Fruit fly (Drosophila melanogaster) whole organism, embryonic: ENCODE results near the gene CG31099.

ENCODE experiments used
- Aef1 ChIP-seq: fragments of 200-800 bp; sonication (Bioruptor generic); IDR thresholded peaks from 3 replicates; pipeline ENCODE4 v1.3.6; 2022; ENCODE audit warnings: missing biosample characterization, missing genetic modification characterization
- C15 ChIP-seq: fragments of 200-800 bp; sonication (Bioruptor generic); IDR thresholded peaks from 3 replicates; pipeline ENCODE4 v1.3.6; 2022; ENCODE audit warnings: missing biosample characterization, missing genetic modification characterization
- CG10147 ChIP-seq: fragments of 200-800 bp; sonication (Bioruptor generic); optimal IDR thresholded peaks from 2 replicates; lab custom pipeline; 2019; ENCODE audit warnings: missing biosample characterization, mild to moderate bottlenecking, missing genetic modification characterization, moderate library complexity
- CG1024 ChIP-seq: fragments of 200-800 bp; sonication (Bioruptor generic); IDR thresholded peaks from 2 replicates; pipeline ENCODE4 v1.3.6; 2022; ENCODE audit warnings: missing biosample characterization, missing genetic modification characterization
- CG10274 ChIP-seq: fragments of 200-800 bp; sonication (Bioruptor generic); optimal IDR thresholded peaks from 3 replicates; lab custom pipeline; 2017; ENCODE audit warnings: missing biosample characterization, mild to moderate bottlenecking, missing genetic modification characterization
- CG10979 ChIP-seq: fragments of 200-800 bp; sonication (Bioruptor generic); optimal IDR thresholded peaks from 2 replicates; lab custom pipeline; 2018; ENCODE audit warnings: missing biosample characterization, mild to moderate bottlenecking, missing genetic modification characterization, moderate library complexity
- CG11695 ChIP-seq: fragments of 200-800 bp; sonication (Bioruptor generic); IDR thresholded peaks from 3 replicates; pipeline ENCODE4 v1.3.6; 2022; ENCODE audit warnings: missing biosample characterization, missing genetic modification characterization
- CG12299 ChIP-seq: fragments of 200-800 bp; sonication (Bioruptor generic); optimal IDR thresholded peaks from 2 replicates; lab custom pipeline; 2018; ENCODE audit warnings: missing biosample characterization, mild to moderate bottlenecking, missing genetic modification characterization
- CG1233 ChIP-seq: fragments of 200-800 bp; sonication (Bioruptor generic); optimal IDR thresholded peaks from 4 replicates; lab custom pipeline; 2018; ENCODE audit warnings: missing biosample characterization, mild to moderate bottlenecking, missing genetic modification characterization
- CG12769 ChIP-seq: fragments of 200-800 bp; sonication (Bioruptor generic); optimal IDR thresholded peaks from 2 replicates; lab custom pipeline; 2019; ENCODE audit warnings: missing biosample characterization, mild to moderate bottlenecking, missing genetic modification characterization, moderate library complexity
- CG12942 ChIP-seq: fragments of 200-800 bp; sonication (Bioruptor generic); optimal IDR thresholded peaks from 3 replicates; lab custom pipeline; 2016; ENCODE audit warnings: missing biosample characterization, missing genetic modification characterization
- CG14965 ChIP-seq: fragments of 200-800 bp; sonication (Bioruptor generic); optimal IDR thresholded peaks from 2 replicates; lab custom pipeline; 2016; ENCODE audit warnings: missing biosample characterization, missing genetic modification characterization, borderline replicate concordance
- CG1602 ChIP-seq: fragments of 200-800 bp; sonication (Bioruptor generic); optimal IDR thresholded peaks from 3 replicates; lab custom pipeline; 2016; ENCODE audit warnings: missing biosample characterization, missing genetic modification characterization
- CG16813 ChIP-seq: fragments of 200-800 bp; sonication (Bioruptor generic); IDR thresholded peaks from 3 replicates; pipeline ENCODE4 v1.3.6; 2022; ENCODE audit warnings: missing biosample characterization, missing genetic modification characterization; ENCODE audit not compliant: partially characterized antibody
- CG17186 ChIP-seq: fragments of 200-800 bp; sonication (Bioruptor generic); optimal IDR thresholded peaks from 3 replicates; lab custom pipeline; 2017; ENCODE audit warnings: missing biosample characterization, missing genetic modification reagents, missing genetic modification characterization
- CG17361 ChIP-seq: fragments of 200-800 bp; sonication (Bioruptor generic); IDR thresholded peaks from 3 replicates; pipeline ENCODE4 v1.3.6; 2022; ENCODE audit warnings: missing biosample characterization, missing genetic modification characterization
- CG18599 ChIP-seq: fragments of 200-800 bp; sonication (Bioruptor generic); optimal IDR thresholded peaks from 3 replicates; lab custom pipeline; 2017; ENCODE audit warnings: missing biosample characterization, missing genetic modification characterization, mild to moderate bottlenecking, moderate library complexity, missing genetic modification reagents
- CG4730 ChIP-seq: fragments of 200-800 bp; sonication (Bioruptor generic); IDR thresholded peaks from 2 replicates; pipeline ENCODE4 v1.3.6; 2022; ENCODE audit warnings: missing biosample characterization, missing genetic modification characterization
- CG6765 ChIP-seq: fragments of 200-800 bp; sonication (Bioruptor generic); optimal IDR thresholded peaks from 3 replicates; lab custom pipeline; 2017; ENCODE audit warnings: missing biosample characterization, mild to moderate bottlenecking, missing genetic modification characterization
- CG7271 ChIP-seq: fragments of 200-800 bp; sonication (Bioruptor generic); optimal IDR thresholded peaks from 2 replicates; lab custom pipeline; 2018; ENCODE audit warnings: missing biosample characterization, mild to moderate bottlenecking, missing genetic modification characterization, moderate library complexity
- CG9437 ChIP-seq: fragments of 200-800 bp; sonication (Bioruptor generic); optimal IDR thresholded peaks from 2 replicates; lab custom pipeline; 2018; ENCODE audit warnings: missing biosample characterization, mild to moderate bottlenecking, missing genetic modification characterization
- CTCF ChIP-seq: fragments of 200-800 bp; sonication (Bioruptor generic); optimal IDR thresholded peaks from 2 replicates; lab custom pipeline; 2017; ENCODE audit warnings: missing biosample characterization, mild to moderate bottlenecking, missing genetic modification characterization, moderate library complexity
- CrebB ChIP-seq: fragments of 200-800 bp; sonication (Bioruptor generic); optimal IDR thresholded peaks from 3 replicates; lab custom pipeline; 2018; ENCODE audit warnings: missing biosample characterization, mild to moderate bottlenecking, missing genetic modification characterization
- Doc2 ChIP-seq: fragments of 200-800 bp; sonication (Bioruptor generic); IDR thresholded peaks from 2 replicates; pipeline ENCODE4 v1.3.6; 2022; ENCODE audit warnings: missing biosample characterization, missing genetic modification characterization
- Fer3 ChIP-seq: fragments of 200-800 bp; sonication (Bioruptor generic); optimal IDR thresholded peaks from 2 replicates; lab custom pipeline; 2018; ENCODE audit warnings: missing biosample characterization, mild to moderate bottlenecking, missing genetic modification characterization, moderate library complexity
- Hmr ChIP-seq: fragments of 200-800 bp; sonication (Bioruptor generic); optimal IDR thresholded peaks from 3 replicates; lab custom pipeline; 2017; ENCODE audit warnings: mild to moderate bottlenecking, missing biosample characterization, missing genetic modification reagents, missing genetic modification characterization
- Hmx ChIP-seq: fragments of 200-800 bp; sonication (Bioruptor generic); optimal IDR thresholded peaks from 2 replicates; lab custom pipeline; 2016; ENCODE audit warnings: missing biosample characterization, missing genetic modification characterization
- Med ChIP-seq: fragments of 200-800 bp; sonication (Bioruptor generic); peaks from one replicate; lab custom pipeline; 2016; ENCODE audit warnings: missing biosample characterization, missing genetic modification characterization, mild to moderate bottlenecking, inconsistent platforms, moderate library complexity
- NFAT ChIP-seq: fragments of 200-800 bp; sonication (Bioruptor generic); IDR thresholded peaks from 2 replicates; pipeline ENCODE4 v1.3.6; 2022; ENCODE audit warnings: missing biosample characterization, missing genetic modification characterization
- Poxn ChIP-seq: fragments of 200-800 bp; sonication (Bioruptor generic); IDR thresholded peaks from 2 replicates; pipeline ENCODE4 v1.3.6; 2022; ENCODE audit warnings: missing biosample characterization, missing genetic modification characterization
- Sox100B ChIP-seq: fragments of 200-800 bp; sonication (Bioruptor generic); optimal IDR thresholded peaks from 3 replicates; lab custom pipeline; 2018; ENCODE audit warnings: missing biosample characterization, mild to moderate bottlenecking, missing genetic modification characterization
- YL-1 ChIP-seq: fragments of 200-800 bp; sonication (Bioruptor generic); optimal IDR thresholded peaks from 3 replicates; lab custom pipeline; 2017; ENCODE audit warnings: missing biosample characterization, mild to moderate bottlenecking, missing genetic modification characterization
- bigmax ChIP-seq: fragments of 200-800 bp; sonication (Bioruptor generic); optimal IDR thresholded peaks from 2 replicates; lab custom pipeline; 2018; ENCODE audit warnings: missing biosample characterization, mild to moderate bottlenecking, missing genetic modification characterization
- br ChIP-seq: fragments of >200 bp; optimal IDR thresholded peaks from 2 replicates; lab custom pipeline; 2017
- chif ChIP-seq, 2 experiments: fragments of 200-800 bp; sonication (Bioruptor generic); optimal IDR thresholded peaks; 3 replicates each; lab custom pipeline; 2016; ENCODE audit warnings: missing biosample characterization in 2 of 2, missing genetic modification characterization in 2 of 2
- croc ChIP-seq: fragments of 200-800 bp; sonication (Bioruptor generic); conservative IDR thresholded peaks from 3 replicates; pipeline ENCODE4 v1.3.6; 2022; ENCODE audit warnings: missing biosample characterization, missing genetic modification characterization
- dimm ChIP-seq: fragments of 200-800 bp; sonication (Bioruptor generic); IDR thresholded peaks from 2 replicates; pipeline ENCODE4 v1.3.6; 2022; ENCODE audit warnings: missing biosample characterization, missing genetic modification characterization
- ftz-f1 ChIP-seq: fragments of 200-800 bp; sonication (Bioruptor generic); optimal IDR thresholded peaks from 2 replicates; lab custom pipeline; 2016; ENCODE audit warnings: missing biosample characterization, missing genetic modification characterization
- gsb-n ChIP-seq: fragments of 200-800 bp; sonication (Bioruptor generic); optimal IDR thresholded peaks from 3 replicates; lab custom pipeline; 2018; ENCODE audit warnings: missing biosample characterization, mild to moderate bottlenecking, missing genetic modification characterization
- inv ChIP-seq: fragments of 200-800 bp; sonication (Bioruptor generic); IDR thresholded peaks from 2 replicates; pipeline ENCODE4 v1.3.6; 2022; ENCODE audit warnings: missing biosample characterization, missing genetic modification characterization; ENCODE audit not compliant: partially characterized antibody
- jigr1 ChIP-seq: fragments of 200-800 bp; sonication (Bioruptor generic); IDR thresholded peaks from 3 replicates; pipeline ENCODE4 v1.3.6; 2022; ENCODE audit warnings: missing biosample characterization, missing genetic modification characterization
- lov ChIP-seq, 2 experiments: fragments of 200-800 bp in 1 of 2; fragments of >200 bp in 1 of 2; sonication (Bioruptor generic) in 1 of 2; IDR thresholded peaks in 1 of 2; optimal IDR thresholded peaks in 1 of 2; 2 replicates in 1 of 2; 3 replicates in 1 of 2; pipeline versions ENCODE4 v1.3.6 to Lab custom; 2017 to 2022; ENCODE audit warnings: missing biosample characterization in 1 of 2, missing genetic modification characterization in 1 of 2
- nau ChIP-seq: fragments of 200-800 bp; sonication (Bioruptor generic); optimal IDR thresholded peaks from 3 replicates; lab custom pipeline; 2017; ENCODE audit warnings: missing biosample characterization, mild to moderate bottlenecking, missing genetic modification characterization, missing genetic modification reagents
- pb ChIP-seq: fragments of 200-800 bp; sonication (Bioruptor generic); optimal IDR thresholded peaks from 3 replicates; lab custom pipeline; 2016; ENCODE audit warnings: missing biosample characterization, missing genetic modification characterization
- row ChIP-seq: fragments of 200-800 bp; sonication (Bioruptor generic); IDR thresholded peaks from 3 replicates; pipeline ENCODE4 v1.3.6; 2022; ENCODE audit warnings: missing biosample characterization, missing genetic modification characterization
- scrt ChIP-seq: fragments of 200-800 bp; sonication (Bioruptor generic); optimal IDR thresholded peaks from 2 replicates; lab custom pipeline; 2018; ENCODE audit warnings: missing biosample characterization, mild to moderate bottlenecking, missing genetic modification characterization, moderate library complexity
- sna ChIP-seq: fragments of 200-800 bp; sonication (Bioruptor generic); IDR thresholded peaks from 2 replicates; pipeline ENCODE4 v1.3.6; 2022; ENCODE audit warnings: missing biosample characterization, missing genetic modification characterization; ENCODE audit not compliant: partially characterized antibody
- ssp ChIP-seq: fragments of 200-800 bp; sonication (Bioruptor generic); IDR thresholded peaks from 2 replicates; pipeline ENCODE4 v1.3.6; 2022; ENCODE audit warnings: missing biosample characterization, missing genetic modification characterization
- tll ChIP-seq, 2 experiments: fragments of 200-800 bp in 1 of 2; fragments of >200 bp in 1 of 2; sonication (Bioruptor generic) in 1 of 2; optimal IDR thresholded peaks; 2 replicates each; lab custom pipeline; 2017 to 2019; ENCODE audit warnings: missing biosample characterization in 2 of 2, missing genetic modification characterization in 2 of 2, mild to moderate bottlenecking in 1 of 2, moderate library complexity in 1 of 2
- unc-4 ChIP-seq: fragments of 200-800 bp; sonication (Bioruptor generic); IDR thresholded peaks from 2 replicates; pipeline ENCODE4 v1.3.6; 2022; ENCODE audit warnings: missing biosample characterization, missing genetic modification characterization; ENCODE audit not compliant: partially characterized antibody
- wek ChIP-seq: fragments of 200-800 bp; sonication (Bioruptor generic); optimal IDR thresholded peaks from 3 replicates; lab custom pipeline; 2018; ENCODE audit warnings: missing biosample characterization, mild to moderate bottlenecking, missing genetic modification characterization, moderate library complexity

Gene CG31099

dm6 chr3R:25275276-25275675, 35.5 kb downstream of the CG31099 start (continued):
- TF ChIP-seq CG14965 (GFP tag; lab: Kevin White, UChicago) (no peak), unc-4 (GFP tag; lab: Robert Waterston, UW) (no peak), pb (GFP tag; lab: Kevin White, UChicago) (no peak), gsb-n (no peak), Poxn (GFP tag; lab: Robert Waterston, UW) (no peak), lov (optimal IDR thresholded peaks at IDR 0.05; lab: Kevin White, UChicago) (no peak), lov (GFP tag; IDR thresholded peaks at IDR 0.05; lab: Robert Waterston, UW) (no peak), scrt (GFP tag; lab: Kevin White, UChicago) (peak; percentile 55), NFAT (GFP tag; lab: Robert Waterston, UW) (no peak), Fer3 (tag; lab: Kevin White, UChicago) (peak; percentile 54), row (GFP tag; lab: Robert Waterston, UW) (no peak), CG12942 (no peak), Med (peak; percentile 67), br (lab: Kevin White, UChicago) (no peak), bigmax (GFP tag; lab: Kevin White, UChicago) (no peak), C15 (GFP tag; lab: Robert Waterston, UW) (no peak), Sox100B (GFP tag; lab: Kevin White, UChicago) (no peak), CG7271 (tag; lab: Kevin White, UChicago) (no peak), CG1024 (GFP tag; lab: Robert Waterston, UW) (no peak), Doc2 (GFP tag; lab: Robert Waterston, UW) (no peak), nau (GFP tag; lab: Kevin White, UChicago) (no peak), CG4730 (GFP tag; lab: Robert Waterston, UW) (no peak), ssp (GFP tag; lab: Robert Waterston, UW) (no peak), CG10147 (peak; percentile 59), CG18599 (peak; percentile 68), wek (GFP tag; lab: Kevin White, UChicago) (no peak), CG12769 (peak; percentile 42), CG17361 (no peak), croc (no peak), CG10274 (no peak), dimm (GFP tag; lab: Robert Waterston, UW) (no peak), CG12299 (peak; percentile 36), CG1602 (GFP tag; lab: Kevin White, UChicago) (no peak), CrebB (tag; lab: Kevin White, UChicago) (peak; percentile 60), jigr1 (no peak), CG9437 (GFP tag; lab: Kevin White, UChicago) (no peak), CG17186 (no peak), ftz-f1 (GFP tag; lab: Kevin White, UChicago) (no peak), sna (GFP tag; lab: Robert Waterston, UW) (no peak), Hmr (GFP tag; lab: Kevin White, UChicago) (peak; percentile 75), CG10979 (tag; lab: Kevin White, UChicago) (no peak), chif (GFP tag; optimal IDR thresholded peaks at IDR 0.05; lab: Kevin White, UChicago) (no peak), tll (GFP tag; optimal IDR thresholded peaks at IDR 0.05; lab: Kevin White, UChicago) (no peak), Aef1 (GFP tag; lab: Robert Waterston, UW) (no peak), CG16813 (no peak), CG1233 (peak; percentile 1), CG11695 (GFP tag; lab: Robert Waterston, UW) (0 out of 3 replicates have a peak, but pooled peaks have one; percentile 17), YL-1 (GFP tag; lab: Kevin White, UChicago) (no peak), CG6765 (GFP tag; lab: Kevin White, UChicago) (peak; percentile 68), inv (GFP tag; lab: Robert Waterston, UW) (no peak), CTCF (GFP tag; lab: Kevin White, UChicago) (no peak), Hmx (GFP tag; lab: Kevin White, UChicago) (no peak)
